Fruit fly (Drosophila melanogaster): ENCODE measurements around the gene bond.

The bond gene

DNA sequence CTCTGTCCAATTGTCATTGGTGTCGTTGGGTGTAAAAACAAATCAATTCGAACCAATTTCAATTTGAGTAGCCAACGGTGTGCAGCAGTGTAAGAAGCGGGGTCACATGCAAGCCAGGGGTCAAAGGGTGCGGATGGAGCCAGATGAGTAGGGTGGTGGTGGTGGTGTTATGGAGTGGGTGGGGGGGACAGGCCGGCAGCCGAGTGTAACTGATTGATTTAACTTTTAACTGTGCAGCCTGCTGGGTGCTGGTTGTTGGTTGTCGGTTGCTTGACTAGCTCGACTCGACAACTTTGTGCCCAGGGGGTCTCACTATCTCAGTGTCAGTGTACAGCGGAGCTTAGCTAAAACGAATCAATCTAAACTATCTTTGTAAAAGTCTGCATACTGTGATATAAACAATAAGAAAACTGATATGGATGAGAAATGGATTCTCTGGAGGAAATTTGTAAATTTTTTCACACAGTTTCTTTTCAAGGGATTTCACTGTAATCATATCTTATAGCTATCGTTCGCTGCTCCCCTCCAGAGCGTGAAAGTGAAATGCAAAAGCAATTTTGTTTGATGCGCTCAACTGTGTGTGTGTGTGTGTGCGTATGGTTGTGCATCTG, 47.0 kb downstream of the bond start (continued):
- TF ChIP-seq CG8290 (GFP tag; optimal IDR thresholded peaks at IDR 0.05) (no peak), CG8290 (tag; optimal IDR thresholded peaks at IDR 0.05) (no peak), E2f1 (GFP tag; IDR thresholded peaks at IDR 0.05) (peak; percentile 70), Ets97D (GFP tag; optimal IDR thresholded peaks at IDR 0.05) (peak; percentile 13), CG31224 (GFP tag; IDR thresholded peaks at IDR 0.05) (peak; percentile 41; the same call in 1 of the 2 replicates), Chrac-16 (GFP tag; optimal IDR thresholded peaks at IDR 0.05) (peak; percentile 66), lilli (GFP tag; optimal IDR thresholded peaks at IDR 0.05) (peak; percentile 55), al (GFP tag; IDR thresholded peaks at IDR 0.05) (0 out of 2 replicates have a peak, but pooled peaks have one; percentile 34), CG17359 (tag; optimal IDR thresholded peaks at IDR 0.05) (no peak), Rfx (GFP tag; IDR thresholded peaks at IDR 0.05) (peak; percentile 67), CG6689 (GFP tag; IDR thresholded peaks at IDR 0.05) (peak; percentile 77), Lhr (GFP tag; optimal IDR thresholded peaks at IDR 0.05) (no peak), CG1603 (tag; optimal IDR thresholded peaks at IDR 0.05) (no peak), CG17328 (GFP tag; IDR thresholded peaks at IDR 0.05) (peak; percentile 81), Mes4 (GFP tag; optimal IDR thresholded peaks at IDR 0.05) (peak; percentile 54), Dfd (GFP tag; optimal IDR thresholded peaks at IDR 0.05) (no peak), HmgZ (tag; optimal IDR thresholded peaks at IDR 0.05) (no peak), zen (tag; optimal IDR thresholded peaks at IDR 0.05) (no peak), NC2β (GFP tag; optimal IDR thresholded peaks at IDR 0.05) (peak; percentile 62), fd3F (GFP tag; optimal IDR thresholded peaks at IDR 0.05) (peak; percentile 34), CG4282 (GFP tag; optimal IDR thresholded peaks at IDR 0.05) (no peak), CG14441 (GFP tag; IDR thresholded peaks at IDR 0.05) (peak; percentile 66), dmrt11E (tag; optimal IDR thresholded peaks at IDR 0.05) (peak; percentile 71), CG6813 (GFP tag; optimal IDR thresholded peaks at IDR 0.05) (peak; percentile 62), tll (GFP tag; optimal IDR thresholded peaks at IDR 0.05) (no peak), scrt (GFP tag; optimal IDR thresholded peaks at IDR 0.05) (no peak), CG2129 (GFP tag; IDR thresholded peaks at IDR 0.05; ENCODE audit: partially characterized antibody) (no peak), z (GFP tag; IDR thresholded peaks at IDR 0.05) (no peak), HmgD (GFP tag; optimal IDR thresholded peaks at IDR 0.05) (no peak), CG7372 (GFP tag; IDR thresholded peaks at IDR 0.05) (0 out of 2 replicates have a peak, but pooled peaks have one; percentile 37), Stat92E (GFP tag; optimal IDR thresholded peaks at IDR 0.05) (no peak), oc (tag; optimal IDR thresholded peaks at IDR 0.05) (peak; percentile 86), CG12391 (tag; optimal IDR thresholded peaks at IDR 0.05) (peak; percentile 76), CG4424 (GFP tag; optimal IDR thresholded peaks at IDR 0.05) (no peak), CG34376 (GFP tag; optimal IDR thresholded peaks at IDR 0.05) (no peak), CG4617 (GFP tag; optimal IDR thresholded peaks at IDR 0.05; ENCODE audit: borderline replicate concordance) (no peak), Rx (GFP tag; IDR thresholded peaks at IDR 0.05) (peak; percentile 70), Oli (tag; optimal IDR thresholded peaks at IDR 0.05) (peak; percentile 79), CG16815 (GFP tag; optimal IDR thresholded peaks at IDR 0.05) (no peak), CG6683 (GFP tag; optimal IDR thresholded peaks at IDR 0.05) (peak; percentile 27), chn (GFP tag; optimal IDR thresholded peaks at IDR 0.05) (peak; percentile 41), bowl (GFP tag; IDR thresholded peaks at IDR 0.05) (0 out of 2 replicates have a peak, but pooled peaks have one; percentile 10), Gsc (GFP tag; IDR thresholded peaks at IDR 0.05) (peak; percentile 65), ATbp (GFP tag; optimal IDR thresholded peaks at IDR 0.05) (peak; percentile 87), CG18476 (GFP tag; optimal IDR thresholded peaks at IDR 0.05) (peak; percentile 26), corto (GFP tag; optimal IDR thresholded peaks at IDR 0.05) (no peak), CG13624 (GFP tag; optimal IDR thresholded peaks at IDR 0.05) (peak; percentile 0), Sin3A (optimal IDR thresholded peaks at IDR 0.05) (no peak), dmrt99B (tag; optimal IDR thresholded peaks at IDR 0.05) (no peak), CG34224 (GFP tag; IDR thresholded peaks at IDR 0.05; ENCODE audit: partially characterized antibody) (no peak)

Measured in whole organism, embryonic.